Worm (Caenorhabditis elegans) whole organism, L4 larva: ENCODE data around the gene srbc-39.

Experiments
- F10B5.3 ChIP-seq: sonication (generic microtip); optimal IDR thresholded peaks from 2 replicates; lab custom pipeline; 2016; ENCODE audit warnings: mild to moderate bottlenecking, missing genetic modification characterization, missing compliant biosample characterization
- F26F4.8 ChIP-seq: fragments of 200-800 bp; sonication (Bioruptor generic); conservative IDR thresholded peaks from 2 replicates; pipeline ENCODE4 v1.3.6; 2022; ENCODE audit warnings: missing genetic modification characterization, missing compliant biosample characterization
- R02D3.7 ChIP-seq: fragments of 150-350 bp; sonication (generic microtip); optimal IDR thresholded peaks from 3 replicates; lab custom pipeline; 2014; ENCODE audit warnings: missing biosample characterization, missing genetic modification characterization
- Y48G9A.11 ChIP-seq: fragments of 200-800 bp; sonication (Bioruptor generic); IDR thresholded peaks from 2 replicates; pipeline ENCODE4 v1.3.6; 2022; ENCODE audit warnings: missing genetic modification reagents, missing genetic modification characterization, missing compliant biosample characterization
- Y75B8A.6 ChIP-seq: fragments of 200-800 bp; sonication (Bioruptor generic); IDR thresholded peaks from 2 replicates; pipeline ENCODE4 v1.3.6; 2022; ENCODE audit warnings: missing genetic modification reagents, missing genetic modification characterization, missing compliant biosample characterization
- ZK546.5 ChIP-seq, 2 experiments: sonication (generic microtip); optimal IDR thresholded peaks; 2 replicates each; lab custom pipeline; 2017; ENCODE audit warnings: missing biosample characterization in 2 of 2, missing genetic modification characterization in 2 of 2
- aha-1 ChIP-seq: fragments of 150-350 bp; peaks from one replicate; lab custom pipeline; 2014; ENCODE audit warnings: missing biosample characterization, missing genetic modification characterization
- arid-1 ChIP-seq: fragments of 200-800 bp; sonication (Bioruptor generic); conservative IDR thresholded peaks from 2 replicates; pipeline ENCODE4 v1.3.6; 2022; ENCODE audit warnings: missing genetic modification reagents, missing genetic modification characterization, missing compliant biosample characterization
- attf-4 ChIP-seq: sonication (generic microtip); optimal IDR thresholded peaks from 3 replicates; lab custom pipeline; 2017; ENCODE audit warnings: missing biosample characterization, missing genetic modification characterization
- ceh-32 ChIP-seq: sonication (generic microtip); optimal IDR thresholded peaks from 2 replicates; lab custom pipeline; 2016; ENCODE audit warnings: mild to moderate bottlenecking, missing genetic modification characterization, missing compliant biosample characterization; ENCODE audit not compliant: poor library complexity
- ceh-44 ChIP-seq: fragments of 200-800 bp; sonication (Bioruptor generic); IDR thresholded peaks from 2 replicates; pipeline ENCODE4 v1.3.6; 2022; ENCODE audit warnings: missing genetic modification reagents, missing genetic modification characterization, missing compliant biosample characterization
- ceh-62 ChIP-seq: sonication (generic microtip); optimal IDR thresholded peaks from 2 replicates; lab custom pipeline; 2017; ENCODE audit warnings: missing biosample characterization, missing genetic modification characterization
- ces-1 ChIP-seq: fragments of 150-350 bp; sonication (generic microtip); optimal IDR thresholded peaks from 4 replicates; lab custom pipeline; 2014; ENCODE audit warnings: missing biosample characterization, missing genetic modification reagents, missing genetic modification characterization
- cey-2 ChIP-seq: sonication (generic microtip); optimal IDR thresholded peaks from 3 replicates; lab custom pipeline; 2017; ENCODE audit warnings: missing genetic modification characterization, mild to moderate bottlenecking, missing compliant biosample characterization, antibody characterized with exemption, borderline replicate concordance; ENCODE audit not compliant: insufficient read depth
- ctbp-1 ChIP-seq: fragments of 200-800 bp; sonication (Bioruptor generic); IDR thresholded peaks from 2 replicates; pipeline ENCODE4 v1.3.6; 2022; ENCODE audit warnings: missing genetic modification reagents, missing genetic modification characterization, missing compliant biosample characterization
- daf-19 ChIP-seq: fragments of 200-800 bp; sonication (Bioruptor generic); conservative IDR thresholded peaks from 2 replicates; pipeline ENCODE4 v1.3.6; 2022; ENCODE audit warnings: missing genetic modification characterization, missing compliant biosample characterization
- dmd-6 ChIP-seq: fragments of 200-800 bp; sonication (Bioruptor generic); IDR thresholded peaks from 2 replicates; pipeline ENCODE4 v1.3.6; 2022; ENCODE audit warnings: missing genetic modification reagents, missing genetic modification characterization, missing compliant biosample characterization
- dmd-9 ChIP-seq: fragments of 200-800 bp; sonication (Bioruptor generic); IDR thresholded peaks from 2 replicates; pipeline ENCODE4 v1.3.6; 2022; ENCODE audit warnings: missing genetic modification reagents, missing genetic modification characterization, missing compliant biosample characterization
- duxl-1 ChIP-seq: sonication (generic microtip); optimal IDR thresholded peaks from 2 replicates; lab custom pipeline; 2016; ENCODE audit warnings: mild to moderate bottlenecking, missing genetic modification characterization, moderate library complexity, missing compliant biosample characterization; ENCODE audit not compliant: poor library complexity
- gei-8 ChIP-seq: fragments of 200-800 bp; sonication (Bioruptor generic); optimal IDR thresholded peaks from 2 replicates; lab custom pipeline; 2018; ENCODE audit warnings: mild to moderate bottlenecking, missing genetic modification characterization, missing compliant biosample characterization
- lim-7 ChIP-seq: fragments of 200-800 bp; sonication (Bioruptor generic); IDR thresholded peaks from 2 replicates; pipeline ENCODE4 v1.3.6; 2022; ENCODE audit warnings: missing genetic modification characterization, missing compliant biosample characterization
- lin-13 ChIP-seq: fragments of 150-350 bp; optimal IDR thresholded peaks from 2 replicates; lab custom pipeline; 2014; ENCODE audit warnings: missing biosample characterization, missing genetic modification reagents, missing genetic modification characterization
- lin-29 ChIP-seq: fragments of 200-800 bp; sonication (Bioruptor generic); IDR thresholded peaks from 2 replicates; pipeline ENCODE4 v1.3.6; 2022; ENCODE audit warnings: missing genetic modification reagents, missing genetic modification characterization, missing compliant biosample characterization
- lir-3 ChIP-seq: sonication (generic microtip); optimal IDR thresholded peaks from 2 replicates; lab custom pipeline; 2016; ENCODE audit warnings: mild to moderate bottlenecking, missing genetic modification characterization, missing compliant biosample characterization
- lsy-2 ChIP-seq, 2 experiments: fragments of 150-350 bp in 1 of 2; sonication (generic microtip) in 1 of 2; optimal IDR thresholded peaks; 2 replicates each; lab custom pipeline; 2014 to 2017; ENCODE audit warnings: missing biosample characterization in 2 of 2, missing genetic modification characterization in 2 of 2
- madf-5 ChIP-seq, 2 experiments: fragments of 200-800 bp; sonication (Bioruptor generic); IDR thresholded peaks; 2 replicates each; pipeline ENCODE4 v1.3.6; 2022; ENCODE audit warnings: missing compliant biosample characterization in 2 of 2, missing genetic modification characterization in 2 of 2
- mdl-1 ChIP-seq, 2 experiments: fragments of 150-350 bp in 1 of 2; sonication (generic microtip) in 1 of 2; optimal IDR thresholded peaks; 2 replicates each; lab custom pipeline; 2014 to 2017; ENCODE audit warnings: missing biosample characterization in 2 of 2, missing genetic modification characterization in 2 of 2
- mep-1 ChIP-seq: fragments of 150-350 bp; sonication (generic microtip); optimal IDR thresholded peaks from 3 replicates; lab custom pipeline; 2014; ENCODE audit warnings: missing biosample characterization, missing genetic modification characterization
- mes-2 ChIP-seq: sonication (generic microtip); optimal IDR thresholded peaks from 2 replicates; lab custom pipeline; 2016; ENCODE audit warnings: missing genotype, mild to moderate bottlenecking, missing genetic modification characterization, missing compliant biosample characterization; ENCODE audit not compliant: poor library complexity, severe bottlenecking
- mxl-3 ChIP-seq: fragments of 200-800 bp; sonication (Bioruptor generic); optimal IDR thresholded peaks from 2 replicates; lab custom pipeline; 2018; ENCODE audit warnings: mild to moderate bottlenecking, missing genetic modification characterization, missing compliant biosample characterization
- nhr-102 ChIP-seq: sonication (generic microtip); optimal IDR thresholded peaks from 2 replicates; lab custom pipeline; 2016; ENCODE audit warnings: mild to moderate bottlenecking, missing genetic modification characterization, moderate library complexity, missing compliant biosample characterization
- nhr-11 ChIP-seq: fragments of 150-350 bp; optimal IDR thresholded peaks from 2 replicates; lab custom pipeline; 2014; ENCODE audit warnings: missing biosample characterization, missing genetic modification characterization
- nhr-6 ChIP-seq: fragments of 150-350 bp; optimal IDR thresholded peaks from 2 replicates; lab custom pipeline; 2014; ENCODE audit warnings: missing biosample characterization, missing genetic modification characterization
- nhr-76 ChIP-seq: fragments of 150-350 bp; optimal IDR thresholded peaks from 2 replicates; lab custom pipeline; 2014; ENCODE audit warnings: missing biosample characterization, missing genetic modification characterization
- pha-4 ChIP-seq, 2 experiments: fragments of 150-350 bp in 1 of 2; fragments of 200-800 bp in 1 of 2; sonication (Bioruptor generic) in 1 of 2; IDR thresholded peaks in 1 of 2; optimal IDR thresholded peaks in 1 of 2; 2 replicates each; pipeline versions ENCODE4 v1.3.6 to Lab custom; 2014 to 2022; ENCODE audit warnings: missing genetic modification characterization in 2 of 2, missing genetic modification reagents in 2 of 2, missing biosample characterization in 1 of 2, missing compliant biosample characterization in 1 of 2
- php-3 ChIP-seq: fragments of 200-800 bp; sonication (Bioruptor generic); IDR thresholded peaks from 2 replicates; pipeline ENCODE4 v1.3.6; 2022; ENCODE audit warnings: missing genetic modification reagents, missing genetic modification characterization, missing compliant biosample characterization
- pqm-1 ChIP-seq: sonication (generic microtip); optimal IDR thresholded peaks from 2 replicates; lab custom pipeline; 2017; ENCODE audit warnings: missing biosample characterization, missing genetic modification characterization
- sdz-12 ChIP-seq: fragments of 200-800 bp; sonication (Bioruptor generic); optimal IDR thresholded peaks from 2 replicates; lab custom pipeline; 2018; ENCODE audit warnings: mild to moderate bottlenecking, missing genetic modification characterization, missing compliant biosample characterization
- set-16 ChIP-seq: fragments of 200-800 bp; sonication (Bioruptor generic); IDR thresholded peaks from 2 replicates; pipeline ENCODE4 v1.3.6; 2022; ENCODE audit warnings: missing genetic modification reagents, missing genetic modification characterization, missing compliant biosample characterization
- skn-1 ChIP-seq: fragments of 150-350 bp; optimal IDR thresholded peaks from 2 replicates; lab custom pipeline; 2014; ENCODE audit warnings: missing biosample characterization, missing genetic modification characterization
- snpc-1.2 ChIP-seq: fragments of 200-800 bp; sonication (Bioruptor generic); IDR thresholded peaks from 2 replicates; pipeline ENCODE4 v1.3.6; 2022; ENCODE audit warnings: missing genetic modification reagents, missing genetic modification characterization, missing compliant biosample characterization
- spr-3 ChIP-seq: fragments of 200-800 bp; sonication (Bioruptor generic); optimal IDR thresholded peaks from 2 replicates; lab custom pipeline; 2018; ENCODE audit warnings: mild to moderate bottlenecking, missing genetic modification characterization, missing compliant biosample characterization
- tra-1 ChIP-seq: fragments of 200-800 bp; sonication (Bioruptor generic); IDR thresholded peaks from 2 replicates; pipeline ENCODE4 v1.3.6; 2022; ENCODE audit warnings: missing genetic modification reagents, missing genetic modification characterization, missing compliant biosample characterization
- unc-130 ChIP-seq: sonication (generic microtip); optimal IDR thresholded peaks from 2 replicates; lab custom pipeline; 2016; ENCODE audit warnings: missing genetic modification reagents, missing genetic modification characterization, missing compliant biosample characterization
- unc-39 ChIP-seq: sonication (generic microtip); optimal IDR thresholded peaks from 2 replicates; lab custom pipeline; 2017; ENCODE audit warnings: missing biosample characterization, missing genetic modification characterization
- vab-7 ChIP-seq: fragments of 200-800 bp; sonication (Bioruptor generic); IDR thresholded peaks from 2 replicates; pipeline ENCODE4 v1.3.6; 2022; ENCODE audit warnings: missing genetic modification reagents, missing genetic modification characterization, missing compliant biosample characterization
- zfp-2 ChIP-seq: sonication (generic microtip); optimal IDR thresholded peaks from 2 replicates; lab custom pipeline; 2016; ENCODE audit warnings: mild to moderate bottlenecking, missing genetic modification characterization, missing compliant biosample characterization
- zfp-3 ChIP-seq: fragments of 200-800 bp; sonication (Bioruptor generic); conservative IDR thresholded peaks from 2 replicates; pipeline ENCODE4 v1.3.6; 2022; ENCODE audit warnings: missing genetic modification reagents, missing genetic modification characterization, missing compliant biosample characterization
- zip-11 ChIP-seq: fragments of 200-800 bp; sonication (Bioruptor generic); IDR thresholded peaks from 2 replicates; pipeline ENCODE4 v1.3.6; 2022; ENCODE audit warnings: missing genetic modification characterization, missing compliant biosample characterization
- ztf-11 ChIP-seq: fragments of 150-350 bp; optimal IDR thresholded peaks from 2 replicates; lab custom pipeline; 2014; ENCODE audit warnings: missing biosample characterization, missing genetic modification characterization
- ztf-7 ChIP-seq: fragments of 150-350 bp; optimal IDR thresholded peaks from 2 replicates; lab custom pipeline; 2014; ENCODE audit warnings: missing biosample characterization, missing genetic modification characterization

The srbc-39 gene

ce11 chrV:731330-731729 lies 22.4 kb downstream of the srbc-39 start (continued):
- TF ChIP-seq zip-11 (no peak), mxl-3 (GFP tag; lab: Kevin White, UChicago) (peak; percentile 84), ceh-62 (tag; lab: Kevin White, UChicago) (no peak), unc-39 (tag; lab: Kevin White, UChicago) (no peak), gei-8 (GFP tag; lab: Kevin White, UChicago) (peak; percentile 88), nhr-102 (tag; lab: Kevin White, UChicago) (peak; percentile 93), madf-5 (GFP tag; IDR thresholded peaks at IDR 0.05; lab: Robert Waterston, UW) (no peak), mes-2 (tag; lab: Kevin White, UChicago) (peak; percentile 71), ZK546.5 (tag; optimal IDR thresholded peaks at IDR 0.05; lab: Kevin White, UChicago) (no peak), Y48G9A.11 (GFP tag; lab: Robert Waterston, UW) (no peak), ztf-7 (tag; lab: Kevin White, UChicago) (no peak), cey-2 (no peak), ctbp-1 (GFP tag; lab: Robert Waterston, UW) (peak; percentile 65; the same call in 1 of the 2 replicates), lin-29 (GFP tag; lab: Robert Waterston, UW) (no peak), dmd-9 (GFP tag; lab: Robert Waterston, UW) (no peak), zfp-3 (GFP tag; lab: Robert Waterston, UW) (peak; percentile 88), R02D3.7 (tag; lab: Kevin White, UChicago) (no peak), duxl-1 (tag; lab: Kevin White, UChicago) (peak; percentile 73), spr-3 (peak; percentile 9), ces-1 (GFP tag; lab: Kevin White, UChicago) (no peak), F26F4.8 (GFP tag; lab: Robert Waterston, UW) (no peak), ceh-32 (tag; lab: Kevin White, UChicago) (no peak), daf-19 (GFP tag; lab: Robert Waterston, UW) (no peak), Y75B8A.6 (peak; percentile 84; the same call in 1 of the 2 replicates), attf-4 (tag; lab: Kevin White, UChicago) (no peak), mep-1 (tag; lab: Kevin White, UChicago) (peak; percentile 79), mdl-1 (tag; optimal IDR thresholded peaks at IDR 0.05; lab: Kevin White, UChicago) (peak; percentile 98 to 99), snpc-1.2 (GFP tag; lab: Robert Waterston, UW) (no peak), tra-1 (GFP tag; lab: Robert Waterston, UW) (peak; percentile 94), arid-1 (GFP tag; lab: Robert Waterston, UW) (no peak), F10B5.3 (tag; lab: Kevin White, UChicago) (no peak), php-3 (GFP tag; lab: Robert Waterston, UW) (peak; percentile 92), vab-7 (no peak), ceh-44 (GFP tag; lab: Robert Waterston, UW) (no peak), pqm-1 (tag; lab: Kevin White, UChicago) (peak; percentile 70), unc-130 (GFP tag; lab: Kevin White, UChicago) (no peak), lin-13 (GFP tag; lab: Kevin White, UChicago) (no peak), nhr-11 (tag; lab: Kevin White, UChicago) (peak; percentile 96), nhr-76 (tag; lab: Kevin White, UChicago) (no peak), lsy-2 (tag; optimal IDR thresholded peaks at IDR 0.05; lab: Kevin White, UChicago) (peak; percentile 71 to 78), set-16 (GFP tag; lab: Robert Waterston, UW) (peak; percentile 91), dmd-6 (peak; percentile 98), zfp-2 (tag; lab: Kevin White, UChicago) (no peak), ztf-11 (tag; lab: Kevin White, UChicago) (no peak), lim-7 (GFP tag; lab: Robert Waterston, UW) (no peak), aha-1 (tag; lab: Kevin White, UChicago) (peak; percentile 97), pha-4 (GFP tag; IDR thresholded peaks at IDR 0.05; lab: Robert Waterston, UW) (peak; percentile 80), pha-4 (tag; optimal IDR thresholded peaks at IDR 0.05; lab: Kevin White, UChicago) (no peak), skn-1 (tag; lab: Kevin White, UChicago) (no peak), sdz-12 (GFP tag; lab: Kevin White, UChicago) (peak; percentile 13), nhr-6 (tag; lab: Kevin White, UChicago) (peak; percentile 78), lir-3 (no peak)
